Fruit fly (Drosophila melanogaster) whole organism, larva: Measurements from ENCODE around the gene GluRIIC.

Source experiments
- noc ChIP-seq: fragments of 200-800 bp; sonication (Bioruptor generic); optimal IDR thresholded peaks from 3 replicates; lab custom pipeline; 2019; ENCODE audit warnings: missing biosample characterization, mild to moderate bottlenecking, missing genetic modification characterization, moderate library complexity

The GluRIIC gene

dm6 chr2L:913850-914391 is at the start of gene GluRIIC:
TSS of gene GluRIIC (plus strand) at chr2L:914086.
- TF ChIP-seq noc (tag; lab: Kevin White, UChicago), result no peak

- TF ChIP-seq noc (tag; lab: Kevin White, UChicago), result peak; percentile 96
Measured at dm6 chr2L:865851-866250, 48.0 kb upstream of the GluRIIC start.

dm6 chr2L:866950-867744 is 46.7 kb upstream of the GluRIIC start:
- TF ChIP-seq noc (tag; lab: Kevin White, UChicago), result peak; percentile 94

- no peak for TF ChIP-seq noc (tag; lab: Kevin White, UChicago)
Measured at dm6 chr2L:867899-868605, 45.8 kb upstream of the GluRIIC start, which contains the start of gene aru. TSS of gene aru (minus strand) at chr2L:868354.

dm6 chr2L:868961-869360 is 44.9 kb upstream of the GluRIIC start:
- TF ChIP-seq noc (tag; lab: Kevin White, UChicago), result no peak

dm6 chr2L:869497-870040 is 44.3 kb upstream of the GluRIIC start, which contains the start of gene dbe:
TSS of gene dbe (minus strand) at chr2L:869857.
- no peak for TF ChIP-seq noc (tag; lab: Kevin White, UChicago)

dm6 chr2L:870285-870684 is 43.6 kb upstream of the GluRIIC start, which contains the start of gene PNUTS:
TSS of gene PNUTS (plus strand) at chr2L:870465.
- TF ChIP-seq noc (tag; lab: Kevin White, UChicago), result no peak

dm6 chr2L:870749-871418 is 43.0 kb upstream of the GluRIIC start:
- TF ChIP-seq noc (tag; lab: Kevin White, UChicago), result no peak

- TF ChIP-seq noc (tag; lab: Kevin White, UChicago), result no peak
Measured at dm6 chr2L:871419-871846, 42.5 kb upstream of the GluRIIC start.

- TF ChIP-seq noc (tag; lab: Kevin White, UChicago), result no peak
Measured at dm6 chr2L:873724-874504, 40.0 kb upstream of the GluRIIC start.

dm6 chr2L:877002-877401 is 36.9 kb upstream of the GluRIIC start, which contains the start of gene ninaA:
TSS of gene ninaA (plus strand) at chr2L:877302.
- no peak for TF ChIP-seq noc (tag; lab: Kevin White, UChicago)

dm6 chr2L:884970-885369 is 28.9 kb upstream of the GluRIIC start, which contains the start of gene CG15824:
TSS of gene CG15824 (minus strand) at chr2L:885141.
- TF ChIP-seq noc (tag; lab: Kevin White, UChicago), result no peak

dm6 chr2L:886743-887142 is 27.1 kb upstream of the GluRIIC start:
- no peak for TF ChIP-seq noc (tag; lab: Kevin White, UChicago)

dm6 chr2L:887788-888187 is 26.1 kb upstream of the GluRIIC start:
- TF ChIP-seq noc (tag; lab: Kevin White, UChicago), result no peak
